Fruit fly (Drosophila melanogaster) ovary, adult (tissue): ENCODE measurements around the gene mRpL35.

ENCODE experiments used
- CG17801 ChIP-seq: fragments of 200-800 bp; optimal IDR thresholded peaks from 2 replicates; lab custom pipeline; 2019; ENCODE audit warnings: missing biosample characterization, mild to moderate bottlenecking, missing genetic modification characterization, moderate library complexity; ENCODE audit not compliant: partially characterized antibody

mRpL35 gene

dm6 chr3R:22027743-22028099 lies 4.4 kb downstream of the mRpL35 start:
- no peak for TF ChIP-seq CG17801

dm6 chr3R:22031738-22032137 lies 8.4 kb downstream of the mRpL35 start, which contains the start of gene CG13409:
CG13409 (minus strand) TSS chr3R:22031900.
- TF ChIP-seq CG17801 = no peak

dm6 chr3R:22034160-22034742 lies 10.9 kb downstream of the mRpL35 start, which contains the start of the genes CG45099, CG6015, pit and Fadd:
CG45099 (minus strand) TSS chr3R:22034286.
CG6015 (minus strand) TSS chr3R:22034286.
pit (plus strand) TSS chr3R:22034298.
Fadd (plus strand) TSS chr3R:22034455.
- no peak for TF ChIP-seq CG17801

DNA sequence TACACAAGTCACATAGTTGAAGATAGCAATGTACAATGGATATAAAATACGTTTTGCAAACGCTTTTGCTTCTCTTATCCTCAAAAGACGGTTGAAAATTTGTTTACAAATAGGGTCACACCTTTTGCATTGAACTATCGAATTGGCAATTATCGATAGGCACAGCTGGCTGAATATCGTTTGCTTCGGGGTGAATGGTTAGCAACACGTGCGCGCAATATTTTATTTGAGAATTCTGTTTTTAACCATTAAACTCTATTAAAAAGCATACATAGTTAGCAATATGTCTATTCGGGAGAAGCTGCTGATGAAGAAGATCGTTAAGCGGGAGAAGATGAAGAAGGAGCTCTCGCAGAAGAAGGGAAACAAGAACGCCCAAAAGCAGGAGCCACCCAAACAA lies 12.2 kb downstream of the mRpL35 start:
- no peak for TF ChIP-seq CG17801

DNA sequence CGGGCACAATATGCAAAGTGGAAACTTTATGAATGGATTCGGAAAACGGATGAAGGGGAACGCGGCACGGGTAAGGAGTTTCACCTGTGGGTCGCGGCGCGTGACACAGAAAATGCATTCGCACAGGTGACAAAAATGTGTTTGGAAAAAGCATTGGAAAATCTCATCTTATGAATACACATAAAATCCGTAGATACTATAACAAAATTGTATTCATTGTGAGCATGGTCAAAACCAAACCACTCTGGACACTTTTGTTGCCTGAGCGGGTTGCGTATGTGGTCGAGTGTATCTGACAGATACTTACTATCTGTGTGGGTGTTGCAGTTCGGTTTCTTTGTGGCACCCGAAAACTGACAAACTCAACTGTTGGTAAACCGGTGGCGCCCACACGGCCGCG lies 16.2 kb downstream of the mRpL35 start:
- no peak for TF ChIP-seq CG17801

dm6 chr3R:22040400-22040799 lies 17.1 kb downstream of the mRpL35 start:
- TF ChIP-seq CG17801 = no peak

dm6 chr3R:22041625-22042282 lies 18.4 kb downstream of the mRpL35 start, which contains the start of gene how:
how (plus strand) TSS chr3R:22042191.
- TF ChIP-seq CG17801 = no peak

DNA sequence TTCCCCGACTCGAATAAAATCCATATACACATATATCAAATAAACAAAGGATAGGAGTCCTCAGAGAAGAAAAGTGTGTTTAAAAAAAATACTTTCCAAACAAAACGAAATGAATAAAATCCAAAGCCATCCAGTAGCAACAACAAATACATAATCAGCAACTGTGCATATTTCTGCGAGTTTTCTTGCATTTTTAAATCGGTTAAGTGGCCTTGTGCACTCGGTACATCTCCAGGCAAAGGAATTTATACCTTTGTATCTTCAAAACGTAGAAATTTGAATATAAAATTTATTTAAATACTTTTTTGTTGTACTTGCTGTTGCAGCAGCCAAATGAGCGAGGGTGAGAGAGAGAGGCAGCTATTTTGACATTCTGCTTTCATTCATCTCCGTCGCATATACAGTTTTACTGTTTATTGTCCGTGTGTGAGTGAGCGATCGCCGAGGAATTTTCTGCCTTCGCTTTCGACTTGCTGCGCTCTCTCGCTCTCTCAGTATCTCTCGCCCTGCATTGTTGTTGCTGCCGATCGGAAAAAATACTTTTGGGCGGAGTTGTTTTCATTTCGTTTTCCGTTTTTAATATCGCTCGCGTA lies 19.1 kb downstream of the mRpL35 start:
- TF ChIP-seq CG17801 = no peak

DNA sequence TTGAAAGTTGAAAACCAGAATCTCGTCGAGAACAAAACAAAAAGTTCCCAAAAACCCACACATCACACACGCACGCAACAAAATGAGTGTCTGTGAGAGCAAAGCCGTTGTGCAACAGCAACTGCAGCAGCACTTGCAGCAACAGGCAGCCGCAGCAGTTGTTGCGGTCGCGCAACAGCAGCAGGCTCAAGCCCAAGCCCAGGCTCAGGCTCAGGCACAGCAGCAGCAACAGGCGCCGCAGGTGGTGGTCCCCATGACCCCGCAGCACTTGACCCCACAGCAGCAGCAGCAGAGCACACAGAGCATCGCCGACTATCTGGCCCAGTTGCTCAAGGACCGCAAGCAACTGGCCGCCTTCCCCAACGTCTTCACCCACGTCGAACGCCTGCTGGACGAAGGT lies 19.7 kb downstream of the mRpL35 start:
- no peak for TF ChIP-seq CG17801

DNA sequence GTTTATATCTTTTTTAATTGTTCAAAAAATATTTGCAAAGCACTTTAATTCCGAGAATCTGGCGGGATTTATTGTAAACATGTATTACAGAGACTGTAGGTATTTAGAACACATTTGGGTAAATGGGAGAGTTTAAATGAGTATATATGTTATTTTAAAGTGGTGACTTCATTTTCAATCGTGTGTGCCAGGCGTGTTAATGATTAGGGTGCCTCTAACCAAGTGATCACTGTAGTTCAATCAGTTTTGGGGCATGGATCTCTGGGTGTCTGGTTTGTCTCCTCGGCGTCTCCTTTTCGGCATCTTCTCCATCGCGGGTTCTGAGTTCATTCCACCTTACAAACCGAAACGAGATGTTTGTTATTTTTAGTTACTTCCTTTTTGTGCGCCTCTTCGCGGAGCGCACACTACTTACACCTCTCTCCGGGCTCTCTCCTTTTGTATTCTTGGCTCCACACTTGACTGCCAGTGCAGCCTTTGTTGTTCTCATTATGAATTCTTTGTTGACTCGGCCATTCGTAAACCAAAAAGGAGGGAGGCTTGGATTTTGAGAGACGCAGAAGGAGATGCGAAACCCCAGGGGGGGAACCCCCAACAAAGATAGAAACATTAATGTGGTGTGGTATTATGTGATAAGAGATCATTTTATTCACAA lies 20.5 kb downstream of the mRpL35 start:
- no peak for TF ChIP-seq CG17801

dm6 chr3R:22044443-22044970 lies 21.2 kb downstream of the mRpL35 start:
- no peak for TF ChIP-seq CG17801

DNA sequence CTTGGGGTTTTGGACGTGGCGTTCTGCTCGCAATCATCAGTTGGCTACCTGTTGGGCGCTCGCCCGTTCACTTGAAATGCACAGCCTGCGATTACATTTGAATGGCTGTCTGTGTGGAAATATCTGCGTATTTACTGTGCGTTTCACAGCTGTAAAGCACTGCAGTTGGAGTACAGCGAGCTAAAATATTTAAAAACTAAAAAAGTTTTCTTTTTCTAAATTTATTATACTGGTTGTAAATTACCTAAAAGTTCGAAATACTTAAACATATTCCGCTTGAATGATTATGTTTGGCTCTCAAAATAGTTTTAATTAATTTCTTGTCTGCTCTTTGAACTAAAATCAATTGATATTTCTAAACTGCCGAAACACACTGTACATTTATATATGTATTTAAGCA lies 22.9 kb downstream of the mRpL35 start:
- TF ChIP-seq CG17801 = no peak

- TF ChIP-seq CG17801 = no peak
These were observed 23.4 kb downstream of the mRpL35 start for dm6 chr3R:22046723-22047122.

- TF ChIP-seq CG17801 = no peak
These were observed 24.1 kb downstream of the mRpL35 start for dm6 chr3R:22047412-22047811.

- no peak for TF ChIP-seq CG17801
These were observed 25.9 kb downstream of the mRpL35 start for dm6 chr3R:22049134-22049796.

- TF ChIP-seq CG17801 = no peak
These were observed 28.9 kb downstream of the mRpL35 start for dm6 chr3R:22052235-22052634.

DNA sequence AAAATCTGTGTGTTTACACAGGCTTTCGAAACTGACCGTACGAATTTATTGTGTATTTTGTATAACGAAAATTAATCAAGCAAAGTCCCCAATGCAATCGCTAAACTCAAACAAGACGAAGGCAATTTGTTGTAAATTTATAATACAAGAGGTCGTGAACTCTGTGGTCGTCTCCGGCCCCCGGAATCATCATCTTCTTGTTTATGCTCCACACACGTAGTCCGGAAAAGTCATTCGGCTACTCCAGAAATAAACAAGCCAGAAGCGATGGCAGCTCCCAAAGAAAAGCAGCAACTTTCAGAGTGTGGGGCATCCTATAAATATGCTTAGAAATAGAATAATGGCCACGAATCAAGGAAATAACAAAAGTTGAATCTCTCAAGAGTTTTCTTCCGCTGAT lies 29.9 kb downstream of the mRpL35 start:
- no peak for TF ChIP-seq CG17801
